Worm (Caenorhabditis elegans) whole organism, young adult: Measurements from ENCODE around the gene pygl-1.

Experiments
- B0019.2 ChIP-seq: fragments of 200-800 bp; sonication (Bioruptor generic); conservative IDR thresholded peaks from 2 replicates; pipeline ENCODE4 v1.3.6; 2022; ENCODE audit warnings: missing genetic modification reagents, missing genetic modification characterization, missing compliant biosample characterization
- B0261.1 ChIP-seq: sonication (generic microtip); optimal IDR thresholded peaks from 2 replicates; lab custom pipeline; 2016; ENCODE audit warnings: mild to moderate bottlenecking, missing genetic modification characterization, moderate library complexity, missing compliant biosample characterization
- F22D6.2 ChIP-seq: sonication (generic microtip); optimal IDR thresholded peaks from 2 replicates; lab custom pipeline; 2016; ENCODE audit warnings: mild to moderate bottlenecking, missing genetic modification characterization, missing compliant biosample characterization
- bed-1 ChIP-seq: fragments of 200-800 bp; sonication (Bioruptor generic); IDR thresholded peaks from 2 replicates; pipeline ENCODE4 v1.3.6; 2022; ENCODE audit warnings: missing genetic modification reagents, missing genetic modification characterization, missing compliant biosample characterization
- ccch-3 ChIP-seq: fragments of 200-800 bp; sonication (Bioruptor generic); optimal IDR thresholded peaks from 2 replicates; lab custom pipeline; 2018; ENCODE audit warnings: mild to moderate bottlenecking, missing genetic modification characterization, missing compliant biosample characterization
- ceh-79 ChIP-seq: sonication (generic microtip); optimal IDR thresholded peaks from 2 replicates; lab custom pipeline; 2017; ENCODE audit warnings: mild to moderate bottlenecking, missing genetic modification characterization, missing compliant biosample characterization
- chd-7 ChIP-seq: sonication (generic microtip); optimal IDR thresholded peaks from 2 replicates; lab custom pipeline; 2016; ENCODE audit warnings: mild to moderate bottlenecking, missing genetic modification characterization, moderate library complexity, missing compliant biosample characterization
- dpl-1 ChIP-seq: fragments of 150-350 bp; optimal IDR thresholded peaks from 2 replicates; lab custom pipeline; 2014; ENCODE audit warnings: missing biosample characterization, missing genetic modification reagents, missing genetic modification characterization
- egl-18 ChIP-seq: fragments of 200-800 bp; sonication (Bioruptor generic); IDR thresholded peaks from 2 replicates; pipeline ENCODE4 v1.3.6; 2022; ENCODE audit warnings: missing genetic modification reagents, missing genetic modification characterization, missing compliant biosample characterization
- ets-4 ChIP-seq: fragments of 200-800 bp; sonication (Bioruptor generic); optimal IDR thresholded peaks from 2 replicates; lab custom pipeline; 2018; ENCODE audit warnings: mild to moderate bottlenecking, missing genetic modification characterization, missing compliant biosample characterization
- madf-3 ChIP-seq: fragments of 200-800 bp; sonication (Bioruptor generic); IDR thresholded peaks from 2 replicates; pipeline ENCODE4 v1.3.6; 2022; ENCODE audit warnings: missing genetic modification reagents, missing genetic modification characterization, missing compliant biosample characterization
- madf-6 ChIP-seq: fragments of 200-800 bp; sonication (Bioruptor generic); IDR thresholded peaks from 2 replicates; pipeline ENCODE4 v1.3.6; 2022; ENCODE audit warnings: missing genetic modification reagents, missing genetic modification characterization, missing compliant biosample characterization

DNA sequence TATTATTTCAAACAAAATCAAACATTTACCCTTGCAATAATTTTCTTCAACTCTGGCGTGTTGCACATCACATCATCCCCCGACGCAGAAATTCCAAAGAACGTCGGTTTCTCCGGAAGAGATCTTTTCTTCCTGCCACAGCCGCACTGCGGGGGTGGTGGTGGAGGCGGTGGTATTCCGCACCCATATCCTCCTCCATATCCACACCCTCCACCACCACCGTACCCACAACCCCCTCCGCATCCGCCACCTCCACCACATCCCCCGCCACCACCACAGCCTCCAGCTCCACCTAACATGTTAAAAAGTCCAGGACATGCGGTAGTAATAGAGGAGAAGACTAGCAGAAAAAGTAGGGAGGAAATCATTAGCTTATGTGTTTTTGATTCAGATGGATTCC, 24.0 kb upstream of the pygl-1 start, which contains the start of gene grl-29:
- TF ChIP-seq madf-6 (GFP tag; lab: Robert Waterston, UW) (no peak), chd-7 (tag; lab: Kevin White, UChicago) (no peak), egl-18 (GFP tag; lab: Robert Waterston, UW) (no peak), ets-4 (GFP tag; lab: Kevin White, UChicago) (no peak), F22D6.2 (tag; lab: Kevin White, UChicago) (no peak), B0261.1 (no peak), B0019.2 (GFP tag; lab: Robert Waterston, UW) (no peak), dpl-1 (GFP tag; lab: Kevin White, UChicago) (no peak), bed-1 (GFP tag; lab: Robert Waterston, UW) (no peak), ceh-79 (tag; lab: Kevin White, UChicago) (no peak), ccch-3 (GFP tag; lab: Kevin White, UChicago) (no peak), madf-3 (GFP tag; lab: Robert Waterston, UW) (no peak)
